Fruit fly (Drosophila melanogaster): Measurements from ENCODE around the gene Hsp23.
A peak's percentile ranks its signal among the peaks of the same experiment; 100 is the strongest.

The Hsp23 gene

dm6 chr3L:9349314-9349733, 32.4 kb upstream of the Hsp23 start, which contains the start of gene PGRP-LF (continued):
- TF ChIP-seq nom (GFP tag; optimal IDR thresholded peaks at IDR 0.05), result no peak
- TF ChIP-seq CG8944 (GFP tag; optimal IDR thresholded peaks at IDR 0.05), result no peak
- TF ChIP-seq CG30403 (GFP tag; optimal IDR thresholded peaks at IDR 0.05), result no peak
- TF ChIP-seq sr (GFP tag; IDR thresholded peaks at IDR 0.05), result peak; percentile 87
- no peak for TF ChIP-seq tup (GFP tag; optimal IDR thresholded peaks at IDR 0.05)
- TF ChIP-seq CoRest (tag; optimal IDR thresholded peaks at IDR 0.05), result peak; percentile 24
- peak; percentile 72 for TF ChIP-seq Jarid2 (GFP tag; optimal IDR thresholded peaks at IDR 0.05)
- peak; percentile 63 for TF ChIP-seq HmgZ (tag; optimal IDR thresholded peaks at IDR 0.05)
- no peak for TF ChIP-seq prd (optimal IDR thresholded peaks at IDR 0.05)
- no peak; the same call in 2 of the 3 replicates for TF ChIP-seq prd (GFP tag; IDR thresholded peaks at IDR 0.05)
- TF ChIP-seq CG30431 (GFP tag; optimal IDR thresholded peaks at IDR 0.05), result no peak
- no peak for TF ChIP-seq CG15601 (tag; optimal IDR thresholded peaks at IDR 0.05)
- no peak for TF ChIP-seq croc (GFP tag; conservative IDR thresholded peaks at IDR 0.05)
- no peak for TF ChIP-seq fd96Cb (tag; optimal IDR thresholded peaks at IDR 0.05)
- 0 out of 2 replicates have a peak, but pooled peaks have one; percentile 20 for TF ChIP-seq vvl (GFP tag; IDR thresholded peaks at IDR 0.05)
- TF ChIP-seq CG13894 (tag; optimal IDR thresholded peaks at IDR 0.05), result peak; percentile 82
- TF ChIP-seq Dfd (GFP tag; optimal IDR thresholded peaks at IDR 0.05), result no peak
- TF ChIP-seq lbe (GFP tag; optimal IDR thresholded peaks at IDR 0.05), result peak; percentile 54
- no peak for TF ChIP-seq gsb-n (tag; optimal IDR thresholded peaks at IDR 0.05)
- no peak for TF ChIP-seq fd3F (GFP tag; optimal IDR thresholded peaks at IDR 0.05)
- TF ChIP-seq B-H2 (GFP tag; optimal IDR thresholded peaks at IDR 0.05), result peak; percentile 64
- TF ChIP-seq CG14050 (GFP tag; IDR thresholded peaks at IDR 0.05), result no peak
- peak; percentile 89; the same call in 3 of the 4 replicates for TF ChIP-seq chinmo (GFP tag; IDR thresholded peaks at IDR 0.05; ENCODE audit: partially characterized antibody)
- no peak for TF ChIP-seq dmrt11E (tag; optimal IDR thresholded peaks at IDR 0.05)
- peak in 1 of 2 experiments; percentile 1 for TF ChIP-seq Hr51 (GFP tag; optimal IDR thresholded peaks at IDR 0.05)
- TF ChIP-seq CG8290 (GFP tag; optimal IDR thresholded peaks at IDR 0.05), result no peak
- TF ChIP-seq CG8290 (tag; optimal IDR thresholded peaks at IDR 0.05), result peak in 1 of 2 experiments; percentile 46
- TF ChIP-seq CG15073 (GFP tag; optimal IDR thresholded peaks at IDR 0.05), result no peak
- peak; percentile 30 for TF ChIP-seq CG17385 (GFP tag; optimal IDR thresholded peaks at IDR 0.05)
- TF ChIP-seq CG12219 (GFP tag; optimal IDR thresholded peaks at IDR 0.05), result no peak
- peak; percentile 24 for TF ChIP-seq caup (GFP tag; optimal IDR thresholded peaks at IDR 0.05; ENCODE audit: severe bottlenecking)
- TF ChIP-seq CG8089 (GFP tag; optimal IDR thresholded peaks at IDR 0.05), result no peak
- TF ChIP-seq otp (GFP tag; IDR thresholded peaks at IDR 0.05), result no peak
- TF ChIP-seq esg (GFP tag; conservative IDR thresholded peaks at IDR 0.05), result no peak
- TF ChIP-seq CG13287 (GFP tag; IDR thresholded peaks at IDR 0.05; ENCODE audit: partially characterized antibody), result peak; percentile 37; the same call in 1 of the 2 replicates
- no peak for TF ChIP-seq Optix (GFP tag; IDR thresholded peaks at IDR 0.05)
- peak; percentile 6 for TF ChIP-seq HLH54F (GFP tag; optimal IDR thresholded peaks at IDR 0.05)
- TF ChIP-seq hkb (optimal IDR thresholded peaks at IDR 0.05), result no peak
- 0 out of 2 replicates have a peak, but pooled peaks have one; percentile 29 for TF ChIP-seq hkb (GFP tag; IDR thresholded peaks at IDR 0.05)
- peak; percentile 21 for TF ChIP-seq dmrt99B (tag; optimal IDR thresholded peaks at IDR 0.05)
- TF ChIP-seq stc (GFP tag; IDR thresholded peaks at IDR 0.05), result no peak
- TF ChIP-seq scrt (GFP tag; optimal IDR thresholded peaks at IDR 0.05), result no peak
- no peak for TF ChIP-seq Sry-δ (GFP tag; optimal IDR thresholded peaks at IDR 0.05)
- peak; percentile 41 for TF ChIP-seq lab (GFP tag; optimal IDR thresholded peaks at IDR 0.05)
- TF ChIP-seq yki (optimal IDR thresholded peaks at IDR 0.05), result no peak
- TF ChIP-seq CG15514 (GFP tag; optimal IDR thresholded peaks at IDR 0.05), result peak; percentile 25
- no peak for TF ChIP-seq CG1602 (GFP tag; optimal IDR thresholded peaks at IDR 0.05)
- TF ChIP-seq CG7839 (tag; optimal IDR thresholded peaks at IDR 0.05), result peak; percentile 42
- no peak for TF ChIP-seq Ptx1 (GFP tag; IDR thresholded peaks at IDR 0.05)
- peak; percentile 72 for TF ChIP-seq abd-A (tag; optimal IDR thresholded peaks at IDR 0.05)
- TF ChIP-seq Nf-YB (GFP tag; optimal IDR thresholded peaks at IDR 0.05), result peak; percentile 58

Measured in whole organism, embryonic.